Worm (Caenorhabditis elegans) whole organism, midembryonic: Measurements from ENCODE around the gene cht-6.

Experiments
- T22C8.4 ChIP-seq: fragments of 200-800 bp; sonication (Bioruptor generic); IDR thresholded peaks from 2 replicates; pipeline ENCODE4 v1.3.6; 2022; ENCODE audit warnings: missing genetic modification characterization, missing compliant biosample characterization
- cog-1 ChIP-seq: sonication (generic microtip); optimal IDR thresholded peaks from 2 replicates; lab custom pipeline; 2016; ENCODE audit warnings: missing genetic modification characterization, missing compliant biosample characterization
- flt-1 ChIP-seq: fragments of 200-800 bp; sonication (Bioruptor generic); IDR thresholded peaks from 2 replicates; pipeline ENCODE4 v1.3.6; 2022; ENCODE audit warnings: missing genetic modification characterization, missing compliant biosample characterization
- klf-2 ChIP-seq: fragments of 200-800 bp; sonication (Bioruptor generic); conservative IDR thresholded peaks from 2 replicates; pipeline ENCODE4 v1.3.6; 2022; ENCODE audit warnings: missing genetic modification reagents, missing genetic modification characterization, missing compliant biosample characterization
- med-1 ChIP-seq: sonication (generic microtip); optimal IDR thresholded peaks from 2 replicates; lab custom pipeline; 2017; ENCODE audit warnings: missing genetic modification characterization, mild to moderate bottlenecking, missing compliant biosample characterization, antibody characterized with exemption, missing genetic modification reagents; ENCODE audit not compliant: insufficient read depth
- ref-1 ChIP-seq: fragments of 200-800 bp; sonication (Bioruptor generic); conservative IDR thresholded peaks from 2 replicates; pipeline ENCODE4 v1.3.6; 2022; ENCODE audit warnings: missing genetic modification reagents, missing genetic modification characterization, missing compliant biosample characterization
- tab-1 ChIP-seq: fragments of 200-800 bp; sonication (Bioruptor generic); IDR thresholded peaks from 2 replicates; pipeline ENCODE4 v1.3.6; 2022; ENCODE audit warnings: missing genetic modification characterization, missing compliant biosample characterization
- ztf-23 ChIP-seq: fragments of 200-800 bp; sonication (Bioruptor generic); IDR thresholded peaks from 2 replicates; pipeline ENCODE4 v1.3.6; 2022; ENCODE audit warnings: missing genetic modification reagents, missing genetic modification characterization, missing compliant biosample characterization
- ztf-29 ChIP-seq: fragments of 200-800 bp; sonication (Bioruptor generic); IDR thresholded peaks from 2 replicates; pipeline ENCODE4 v1.3.6; 2022; ENCODE audit warnings: missing genetic modification reagents, missing genetic modification characterization, missing compliant biosample characterization

The cht-6 gene

DNA sequence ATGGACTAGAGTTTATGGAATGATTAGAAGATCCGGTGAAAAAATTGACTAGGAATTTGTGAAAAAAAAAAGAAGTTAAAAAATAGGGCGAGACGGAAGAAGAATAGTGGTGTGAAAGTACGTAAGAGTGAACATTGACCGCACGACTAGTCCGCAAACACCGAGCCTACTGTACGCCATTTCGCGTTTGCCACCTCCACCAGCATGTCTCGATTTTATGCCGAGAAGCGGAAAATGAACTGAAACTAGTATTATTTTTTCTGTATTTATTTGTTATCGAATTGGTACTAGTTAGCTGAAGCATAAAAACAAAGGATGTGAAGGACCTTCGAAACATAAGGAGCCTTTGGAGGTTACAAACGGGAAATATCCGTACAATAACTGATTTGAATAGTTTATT, 12.6 kb downstream of the cht-6 start:
- TF ChIP-seq ztf-29 (no peak), med-1 (GFP tag; lab: Kevin White, UChicago) (no peak), T22C8.4 (GFP tag; lab: Robert Waterston, UW) (no peak), flt-1 (GFP tag; lab: Robert Waterston, UW) (no peak), tab-1 (no peak), klf-2 (GFP tag; lab: Robert Waterston, UW) (no peak), ztf-23 (GFP tag; lab: Robert Waterston, UW) (no peak; the same call in 1 of the 2 replicates), cog-1 (tag; lab: Kevin White, UChicago) (no peak), ref-1 (no peak)

DNA sequence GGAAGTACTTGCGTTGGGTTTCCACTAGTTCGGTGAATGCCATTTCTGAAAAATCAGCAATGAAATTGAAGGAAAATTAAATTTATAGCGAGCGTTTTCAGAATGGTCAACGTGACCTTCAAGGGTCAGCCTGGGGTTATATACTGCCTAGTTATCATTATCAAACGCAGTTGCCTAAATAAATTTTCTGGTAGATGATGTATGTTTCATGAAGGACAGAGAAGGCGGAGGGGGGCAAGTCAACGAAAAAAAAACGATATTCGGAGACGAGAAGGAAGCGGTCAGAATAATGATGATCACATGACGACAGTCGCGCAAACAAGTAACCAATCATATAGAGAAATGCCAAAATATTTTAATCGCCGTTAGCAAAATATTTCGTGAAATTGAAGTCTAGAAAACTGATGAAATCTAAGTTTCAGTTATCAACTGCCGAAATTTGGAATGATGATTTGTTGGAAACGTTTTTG, 15.1 kb downstream of the cht-6 start, which contains the start of gene alh-4:
TSS of gene alh-4 (minus strand) at position 51 of the 470 bp plus-strand sequence.
- TF ChIP-seq T22C8.4 (GFP tag; lab: Robert Waterston, UW) (no peak), med-1 (GFP tag; lab: Kevin White, UChicago) (no peak), ref-1 (no peak), tab-1 (no peak), ztf-23 (GFP tag; lab: Robert Waterston, UW) (no peak), klf-2 (GFP tag; lab: Robert Waterston, UW) (no peak)

DNA sequence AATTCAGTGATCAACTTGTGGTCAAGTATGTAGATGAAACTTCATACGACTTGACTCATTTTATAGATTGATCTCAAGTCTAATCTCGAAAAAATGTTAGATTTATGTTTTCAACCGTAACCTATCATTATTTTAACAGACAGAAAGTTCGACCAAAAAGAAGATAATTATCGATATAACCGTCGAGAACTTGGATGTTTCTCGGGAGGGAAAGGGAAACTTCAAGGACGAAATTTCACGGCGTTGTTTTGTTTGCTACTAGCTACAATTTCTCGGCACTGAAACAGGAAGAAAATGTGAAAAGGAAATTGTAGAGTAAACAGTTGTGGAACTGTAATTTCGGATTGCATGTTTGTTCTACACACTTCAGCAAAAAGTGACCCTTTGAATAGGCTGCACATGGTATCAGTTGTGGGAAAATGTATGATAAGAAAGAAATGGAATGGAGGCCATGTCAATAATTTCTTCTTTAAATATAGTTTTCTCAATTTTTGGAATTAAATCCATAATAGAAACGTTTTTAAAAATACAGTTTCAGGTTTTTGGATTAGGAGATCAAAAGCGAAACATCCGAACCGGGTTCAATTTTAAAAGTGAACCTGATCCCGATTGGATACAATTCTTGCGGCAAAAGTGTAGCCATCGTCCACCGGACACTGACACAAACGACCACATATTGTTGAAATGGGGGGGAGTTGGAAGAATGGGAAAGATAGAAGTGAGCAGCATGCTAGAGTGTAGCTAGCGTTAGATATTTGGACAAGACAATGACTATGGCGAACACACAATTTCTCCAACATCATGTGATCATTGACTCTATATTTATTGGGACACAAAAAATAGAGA, 16.0 kb downstream of the cht-6 start:
- TF ChIP-seq ztf-29 = no peak
- TF ChIP-seq flt-1 (GFP tag; lab: Robert Waterston, UW) = no peak
- no peak for TF ChIP-seq tab-1
- no peak for TF ChIP-seq T22C8.4 (GFP tag; lab: Robert Waterston, UW)
- no peak for TF ChIP-seq ref-1
- no peak for TF ChIP-seq cog-1 (tag; lab: Kevin White, UChicago)
- TF ChIP-seq ztf-23 (GFP tag; lab: Robert Waterston, UW) = no peak
- TF ChIP-seq klf-2 (GFP tag; lab: Robert Waterston, UW) = no peak
- TF ChIP-seq med-1 (GFP tag; lab: Kevin White, UChicago) = no peak

DNA sequence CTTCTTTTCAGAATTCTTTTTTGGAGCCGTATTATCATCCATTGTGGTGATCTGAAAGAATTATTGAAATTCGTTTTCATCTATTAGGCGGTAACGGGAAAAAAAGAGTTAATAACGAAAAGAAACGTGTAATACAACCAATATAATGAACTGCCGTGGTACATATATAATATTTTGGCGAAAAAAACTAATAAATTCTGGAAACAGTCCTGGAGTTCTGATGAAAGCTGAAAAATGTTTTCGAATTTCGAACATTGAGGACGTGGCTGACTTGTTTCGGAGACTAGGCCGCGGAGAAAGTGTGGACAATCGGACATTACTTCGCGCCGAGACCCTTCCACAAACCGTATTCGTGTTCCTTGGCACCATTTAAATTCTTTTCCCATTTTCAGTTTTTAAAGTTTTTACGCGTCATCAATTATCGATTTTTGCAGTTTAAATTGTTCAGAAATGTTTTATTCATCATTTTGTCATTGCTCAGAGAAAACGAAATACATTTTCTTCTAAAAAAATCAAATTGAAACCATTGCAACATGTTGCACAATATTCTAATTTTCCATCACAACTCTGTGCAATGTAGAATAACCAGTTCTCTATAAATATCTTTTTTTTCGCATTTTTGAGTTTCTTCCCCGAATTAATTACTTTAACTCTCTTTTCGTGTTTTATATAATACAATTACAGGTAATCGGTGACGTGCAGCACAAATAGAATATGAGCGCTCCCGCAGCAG, 18.8 kb downstream of the cht-6 start, which contains the start of the genes gad-1 and erfa-1:
TSS of gene gad-1 (minus strand) at position 51 of the 733 bp plus-strand sequence.
TSS of gene erfa-1 (plus strand) at position 683 of the 733 bp plus-strand sequence.
- TF ChIP-seq ztf-29 (no peak), T22C8.4 (GFP tag; lab: Robert Waterston, UW) (peak; percentile 6; the same call in 1 of the 2 replicates)

DNA sequence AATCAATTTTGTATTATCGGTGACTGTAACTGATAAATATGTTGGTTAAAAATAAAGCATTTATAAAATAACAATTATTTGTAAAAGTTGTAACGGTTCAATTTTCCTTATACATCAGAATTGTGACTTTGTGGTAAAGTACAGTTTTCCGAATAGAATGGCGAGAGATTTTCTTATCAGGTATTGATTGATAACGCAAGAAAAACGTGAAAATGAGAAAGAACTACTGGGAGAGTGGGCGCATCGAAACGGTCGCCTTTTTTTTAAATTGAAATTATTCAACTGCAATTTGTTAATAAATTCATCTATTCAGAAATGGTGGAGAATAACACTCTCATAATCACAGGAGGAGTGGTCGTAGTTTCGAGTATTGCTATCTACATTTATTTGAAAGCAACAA, 21.5 kb downstream of the cht-6 start, which contains the start of gene hpo-19:
TSS of gene hpo-19 (plus strand) at position 314 of the 400 bp plus-strand sequence.
- TF ChIP-seq ztf-23 (GFP tag; lab: Robert Waterston, UW) = no peak
- no peak for TF ChIP-seq ref-1
- no peak for TF ChIP-seq ztf-29
- TF ChIP-seq flt-1 (GFP tag; lab: Robert Waterston, UW) = no peak
- no peak for TF ChIP-seq tab-1
- no peak for TF ChIP-seq med-1 (GFP tag; lab: Kevin White, UChicago)
- no peak for TF ChIP-seq T22C8.4 (GFP tag; lab: Robert Waterston, UW)
- no peak for TF ChIP-seq klf-2 (GFP tag; lab: Robert Waterston, UW)
- no peak for TF ChIP-seq cog-1 (tag; lab: Kevin White, UChicago)

DNA sequence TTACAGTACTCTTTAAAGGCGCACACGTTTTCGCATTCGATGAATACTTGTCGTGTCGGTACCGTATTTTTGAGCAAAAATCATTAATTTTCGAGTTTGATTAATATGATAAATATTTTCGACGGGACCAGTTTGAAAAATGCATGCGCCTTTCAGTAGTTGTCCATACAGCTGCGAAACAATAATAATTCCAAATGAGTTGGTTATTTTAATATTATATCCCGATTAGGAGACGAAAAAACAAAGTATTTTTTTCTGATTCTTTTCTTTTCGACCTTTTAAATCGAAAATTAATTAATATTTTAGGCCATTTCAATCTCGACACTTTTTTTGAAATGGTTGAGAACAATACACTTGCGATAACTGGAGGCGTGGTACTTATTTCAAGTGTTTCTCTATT, 23.8 kb downstream of the cht-6 start, which contains the start of gene T05H4.4:
TSS of gene T05H4.4 (plus strand) at position 301 of the 400 bp plus-strand sequence.
- TF ChIP-seq T22C8.4 (GFP tag; lab: Robert Waterston, UW) = no peak
- TF ChIP-seq cog-1 (tag; lab: Kevin White, UChicago) = no peak
- no peak for TF ChIP-seq ztf-23 (GFP tag; lab: Robert Waterston, UW)
- no peak for TF ChIP-seq ref-1
- TF ChIP-seq ztf-29 = no peak
- TF ChIP-seq tab-1 = no peak
- no peak for TF ChIP-seq klf-2 (GFP tag; lab: Robert Waterston, UW)
- no peak for TF ChIP-seq flt-1 (GFP tag; lab: Robert Waterston, UW)

DNA sequence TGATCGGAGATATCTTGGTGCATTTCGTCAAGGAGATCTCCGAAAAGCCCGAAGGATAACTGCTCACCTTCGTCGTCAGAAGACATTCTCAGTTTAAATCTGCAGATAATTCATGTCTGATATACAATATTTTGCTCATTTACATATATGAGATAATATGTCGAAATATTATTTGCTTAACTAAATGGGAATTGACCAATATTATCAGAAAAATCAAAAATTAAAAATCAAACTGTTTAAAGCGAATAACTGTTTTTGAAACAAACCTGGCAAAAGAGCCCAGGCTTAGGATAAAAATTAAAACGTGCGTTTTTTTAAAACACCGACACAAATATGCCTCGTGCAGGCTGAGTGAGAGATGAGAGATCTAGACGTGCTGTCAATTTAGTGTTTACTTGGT, 26.8 kb downstream of the cht-6 start, which contains the start of gene T05H4.15:
TSS of gene T05H4.15 (minus strand) at position 101 of the 400 bp plus-strand sequence.
- no peak for TF ChIP-seq tab-1
- TF ChIP-seq ztf-29 = no peak
- TF ChIP-seq flt-1 (GFP tag; lab: Robert Waterston, UW) = no peak
- TF ChIP-seq med-1 (GFP tag; lab: Kevin White, UChicago) = no peak
- TF ChIP-seq ref-1 = no peak
- no peak for TF ChIP-seq ztf-23 (GFP tag; lab: Robert Waterston, UW)
- no peak for TF ChIP-seq klf-2 (GFP tag; lab: Robert Waterston, UW)
- no peak for TF ChIP-seq T22C8.4 (GFP tag; lab: Robert Waterston, UW)
- TF ChIP-seq cog-1 (tag; lab: Kevin White, UChicago) = no peak

DNA sequence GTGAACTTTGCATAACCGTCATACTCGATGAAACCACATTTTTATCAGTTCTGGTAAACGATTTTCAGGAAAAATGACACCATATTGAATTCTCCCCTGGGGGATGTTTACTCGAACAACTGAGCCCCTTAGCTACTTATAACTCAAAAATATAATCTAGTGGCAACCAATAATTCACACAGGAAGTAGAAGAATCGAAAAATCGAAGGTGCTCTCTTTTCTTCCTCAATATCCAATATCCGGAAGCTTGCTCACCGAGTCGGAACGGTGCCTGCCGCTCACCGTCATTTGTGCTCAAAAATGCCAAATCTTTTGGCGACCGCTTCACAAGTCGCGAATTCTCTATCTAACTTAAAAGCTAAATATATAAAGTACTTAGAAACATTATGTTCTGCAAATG, 27.2 kb downstream of the cht-6 start, which contains the start of gene T05H4.3:
TSS of gene T05H4.3 (plus strand) at position 301 of the 400 bp plus-strand sequence.
- TF ChIP-seq ztf-29 (no peak), T22C8.4 (GFP tag; lab: Robert Waterston, UW) (no peak), klf-2 (GFP tag; lab: Robert Waterston, UW) (no peak), cog-1 (tag; lab: Kevin White, UChicago) (no peak), flt-1 (GFP tag; lab: Robert Waterston, UW) (no peak), ref-1 (no peak), ztf-23 (GFP tag; lab: Robert Waterston, UW) (no peak), med-1 (GFP tag; lab: Kevin White, UChicago) (no peak)

DNA sequence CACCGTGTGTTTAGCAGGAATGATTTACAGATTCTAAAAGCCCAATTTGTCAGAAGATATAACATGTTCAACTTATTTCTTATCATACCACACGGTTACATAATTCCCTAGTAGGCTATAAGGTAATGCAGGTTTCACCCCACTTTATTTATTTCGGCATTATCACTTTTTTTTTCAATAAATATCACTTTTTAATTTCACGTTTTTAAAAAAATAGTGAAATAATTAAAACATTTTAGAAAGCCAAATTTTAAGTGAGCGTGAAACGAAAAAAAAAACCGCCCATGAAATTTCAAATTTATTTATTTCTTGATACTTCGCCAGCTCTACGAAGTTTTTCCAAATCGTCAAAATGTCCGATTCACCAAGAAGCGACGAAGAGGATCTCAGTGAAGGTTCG, 33.6 kb downstream of the cht-6 start, which contains the start of gene fbxa-196:
TSS of gene fbxa-196 (plus strand) at position 301 of the 400 bp plus-strand sequence.
- TF ChIP-seq klf-2 (GFP tag; lab: Robert Waterston, UW) (no peak), ztf-23 (GFP tag; lab: Robert Waterston, UW) (no peak), ztf-29 (no peak), tab-1 (no peak), flt-1 (GFP tag; lab: Robert Waterston, UW) (no peak), ref-1 (no peak), cog-1 (tag; lab: Kevin White, UChicago) (no peak), T22C8.4 (GFP tag; lab: Robert Waterston, UW) (no peak), med-1 (GFP tag; lab: Kevin White, UChicago) (no peak)
